Worm (Caenorhabditis elegans) whole organism, young adult: Measurements from ENCODE around the gene fkh-2.

ENCODE experiments used
- B0019.2 ChIP-seq: fragments of 200-800 bp; sonication (Bioruptor generic); conservative IDR thresholded peaks from 2 replicates; pipeline ENCODE4 v1.3.6; 2022; ENCODE audit warnings: missing genetic modification reagents, missing genetic modification characterization, missing compliant biosample characterization
- Y79H2A.3 ChIP-seq: fragments of 200-800 bp; sonication (Bioruptor generic); conservative IDR thresholded peaks from 2 replicates; pipeline ENCODE4 v1.3.6; 2022; ENCODE audit warnings: missing genetic modification reagents, missing genetic modification characterization, missing compliant biosample characterization
- atf-7 ChIP-seq: sonication (generic microtip); optimal IDR thresholded peaks from 2 replicates; lab custom pipeline; 2017; ENCODE audit warnings: mild to moderate bottlenecking, missing genetic modification characterization, missing compliant biosample characterization
- snpc-3.4 ChIP-seq: sonication (generic microtip); optimal IDR thresholded peaks from 2 replicates; lab custom pipeline; 2017; ENCODE audit warnings: missing genetic modification characterization, mild to moderate bottlenecking, missing compliant biosample characterization, antibody characterized with exemption, moderate library complexity, missing genotype, missing genetic modification reagents
- tbp1 ChIP-seq: fragments of 200-800 bp; sonication (Bioruptor generic); optimal IDR thresholded peaks from 2 replicates; lab custom pipeline; 2018; ENCODE audit warnings: mild to moderate bottlenecking, missing genetic modification characterization, missing compliant biosample characterization
- zim-3 ChIP-seq: sonication (generic microtip); optimal IDR thresholded peaks from 2 replicates; lab custom pipeline; 2017; ENCODE audit warnings: mild to moderate bottlenecking, missing genetic modification characterization, moderate library complexity, missing compliant biosample characterization
- ztf-22 ChIP-seq: fragments of 200-800 bp; sonication (Bioruptor generic); optimal IDR thresholded peaks from 2 replicates; lab custom pipeline; 2018; ENCODE audit warnings: mild to moderate bottlenecking, missing genetic modification characterization, moderate library complexity, missing compliant biosample characterization

ce11 chrX:3705319-3705718, 36.8 kb downstream of the fkh-2 start:
- TF ChIP-seq atf-7 (tag; lab: Kevin White, UChicago) (no peak), tbp1 (GFP tag; lab: Kevin White, UChicago) (no peak), ztf-22 (GFP tag; lab: Kevin White, UChicago) (no peak), zim-3 (tag; lab: Kevin White, UChicago) (no peak), B0019.2 (GFP tag; lab: Robert Waterston, UW) (no peak), Y79H2A.3 (no peak), snpc-3.4 (tag; lab: Kevin White, UChicago) (no peak)
